Worm (Caenorhabditis elegans) whole organism, L1 larva: ENCODE measurements around the gene adm-2.

ENCODE experiments used
- ama-1 ChIP-seq: fragments of 150-350 bp; optimal IDR thresholded peaks from 2 replicates; lab custom pipeline; 2014
- fkh-4 ChIP-seq: sonication (generic microtip); optimal IDR thresholded peaks from 2 replicates; lab custom pipeline; 2016; ENCODE audit warnings: missing compliant biosample characterization, missing genetic modification characterization, borderline replicate concordance
- jun-1 ChIP-seq: fragments of 150-350 bp; optimal IDR thresholded peaks from 2 replicates; lab custom pipeline; 2014; ENCODE audit warnings: missing biosample characterization, missing genetic modification reagents, missing genetic modification characterization
- nhr-11 ChIP-seq: fragments of 150-350 bp; optimal IDR thresholded peaks from 2 replicates; lab custom pipeline; 2014; ENCODE audit warnings: missing biosample characterization, missing genetic modification characterization
- sup-37 ChIP-seq: fragments of 200-800 bp; sonication (Bioruptor generic); optimal IDR thresholded peaks from 2 replicates; lab custom pipeline; 2018; ENCODE audit warnings: mild to moderate bottlenecking, missing genetic modification characterization, missing compliant biosample characterization
- tbx-2 ChIP-seq: sonication (generic microtip); optimal IDR thresholded peaks from 2 replicates; lab custom pipeline; 2016; ENCODE audit warnings: missing genetic modification characterization, missing compliant biosample characterization
- zag-1 ChIP-seq: fragments of 150-350 bp; optimal IDR thresholded peaks from 2 replicates; lab custom pipeline; 2014; ENCODE audit warnings: missing biosample characterization, missing genetic modification characterization
- zip-4 ChIP-seq: fragments of 200-800 bp; sonication (Bioruptor generic); optimal IDR thresholded peaks from 2 replicates; lab custom pipeline; 2018; ENCODE audit warnings: mild to moderate bottlenecking, missing genetic modification characterization, moderate library complexity, missing compliant biosample characterization

DNA sequence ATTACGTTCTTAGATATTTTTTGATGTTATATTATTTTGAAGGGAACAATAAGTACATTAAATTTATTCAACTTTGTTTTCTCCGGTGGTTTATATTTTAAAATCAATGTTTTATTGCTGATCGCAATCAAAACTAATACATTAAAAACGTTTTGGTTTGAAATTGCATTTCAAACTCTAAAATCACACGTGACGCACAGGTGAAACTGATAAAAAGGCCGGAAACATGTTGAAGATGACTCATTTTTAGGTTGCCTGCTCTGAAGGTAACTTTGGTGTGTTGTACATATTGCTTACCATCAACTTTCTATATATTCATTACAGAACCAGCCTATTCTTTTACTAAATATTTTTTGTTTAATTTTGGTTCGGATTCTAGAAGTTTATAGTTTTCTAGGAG, 2.0 kb upstream of the adm-2 start:
- TF ChIP-seq jun-1 (tag; lab: Kevin White, UChicago) (no peak), ama-1 (no peak), sup-37 (GFP tag; lab: Kevin White, UChicago) (no peak), tbx-2 (no peak), fkh-4 (tag; lab: Kevin White, UChicago) (no peak), zip-4 (GFP tag; lab: Kevin White, UChicago) (no peak), zag-1 (tag; lab: Kevin White, UChicago) (no peak), nhr-11 (no peak)
